Worm (Caenorhabditis elegans): Measurements from ENCODE around the gene F58E6.5.

F58E6.5 gene

DNA sequence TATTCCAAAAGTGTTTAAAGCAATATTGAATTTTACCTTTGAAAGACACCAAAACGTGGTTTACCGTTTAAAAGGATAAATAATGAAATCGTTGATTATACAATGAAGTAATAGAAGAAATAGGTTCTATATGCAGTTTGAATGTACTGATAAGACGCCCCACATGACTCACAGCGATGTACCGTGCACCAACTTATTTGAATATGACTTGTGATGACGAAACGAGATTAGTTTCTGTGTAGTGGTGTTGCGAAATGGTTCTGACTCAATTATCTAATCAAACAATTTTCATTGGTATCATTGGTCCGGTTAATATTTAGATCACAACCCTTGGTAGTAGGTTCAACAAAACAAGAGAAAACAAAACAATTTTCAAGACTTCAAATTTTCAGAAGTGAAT is 43.2 kb downstream of the F58E6.5 start:
- no peak for TF ChIP-seq klf-2 (GFP tag; conservative IDR thresholded peaks at IDR 0.05)
- TF ChIP-seq tab-1 (GFP tag; IDR thresholded peaks at IDR 0.05): no peak
- TF ChIP-seq ztf-29 (GFP tag; IDR thresholded peaks at IDR 0.05): no peak
- no peak for TF ChIP-seq med-1 (GFP tag; optimal IDR thresholded peaks at IDR 0.05; ENCODE audit: insufficient read depth)
- no peak for TF ChIP-seq ztf-23 (GFP tag; IDR thresholded peaks at IDR 0.05)
- no peak for TF ChIP-seq flt-1 (GFP tag; IDR thresholded peaks at IDR 0.05)
- TF ChIP-seq cog-1 (tag; optimal IDR thresholded peaks at IDR 0.05): no peak
- TF ChIP-seq ref-1 (GFP tag; conservative IDR thresholded peaks at IDR 0.05): no peak
- TF ChIP-seq T22C8.4 (GFP tag; IDR thresholded peaks at IDR 0.05): no peak

- no peak for TF ChIP-seq flt-1 (GFP tag; IDR thresholded peaks at IDR 0.05)
- no peak for TF ChIP-seq ztf-23 (GFP tag; IDR thresholded peaks at IDR 0.05)
- TF ChIP-seq klf-2 (GFP tag; conservative IDR thresholded peaks at IDR 0.05): no peak
- no peak for TF ChIP-seq T22C8.4 (GFP tag; IDR thresholded peaks at IDR 0.05)
- no peak for TF ChIP-seq ztf-29 (GFP tag; IDR thresholded peaks at IDR 0.05)
- TF ChIP-seq ref-1 (GFP tag; conservative IDR thresholded peaks at IDR 0.05): no peak
- no peak for TF ChIP-seq med-1 (GFP tag; optimal IDR thresholded peaks at IDR 0.05; ENCODE audit: insufficient read depth)
- TF ChIP-seq cog-1 (tag; optimal IDR thresholded peaks at IDR 0.05): no peak
- TF ChIP-seq tab-1 (GFP tag; IDR thresholded peaks at IDR 0.05): no peak
Measured at ce11 chrV:9709747-9710146, 44.6 kb downstream of the F58E6.5 start, which contains the start of gene tag-120. Gene tag-120, minus strand, starts transcription at chrV:9709814.

- TF ChIP-seq ztf-29 (GFP tag; IDR thresholded peaks at IDR 0.05) (no peak), klf-2 (GFP tag; conservative IDR thresholded peaks at IDR 0.05) (no peak), cog-1 (tag; optimal IDR thresholded peaks at IDR 0.05) (no peak), tab-1 (GFP tag; IDR thresholded peaks at IDR 0.05) (no peak), med-1 (GFP tag; optimal IDR thresholded peaks at IDR 0.05; ENCODE audit: insufficient read depth) (no peak), flt-1 (GFP tag; IDR thresholded peaks at IDR 0.05) (no peak)
Measured at ce11 chrV:9706592-9706991, 47.8 kb downstream of the F58E6.5 start.

DNA sequence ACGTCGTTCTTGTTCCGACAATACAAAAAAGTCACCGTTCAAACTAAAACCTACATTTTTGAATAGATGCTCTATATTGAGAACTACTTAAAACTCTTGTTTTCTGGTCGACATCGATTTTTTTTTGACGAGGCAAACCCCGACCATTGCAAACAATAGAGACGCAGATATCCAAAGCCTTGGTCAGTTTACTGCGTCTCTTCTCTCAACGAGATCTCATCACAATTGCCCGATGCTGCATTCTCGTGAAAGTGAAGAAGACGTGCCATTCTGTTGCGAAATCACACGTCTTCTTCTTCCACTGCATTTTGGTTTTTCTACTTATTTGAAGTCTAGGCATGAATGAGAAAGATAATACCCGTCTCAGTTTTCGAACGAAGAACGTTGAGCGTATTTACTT is 50.0 kb downstream of the F58E6.5 start:
- TF ChIP-seq cog-1 (tag; optimal IDR thresholded peaks at IDR 0.05) (peak; percentile 8), T22C8.4 (GFP tag; IDR thresholded peaks at IDR 0.05) (peak; percentile 41; the same call in 1 of the 2 replicates), flt-1 (GFP tag; IDR thresholded peaks at IDR 0.05) (no peak), ztf-29 (GFP tag; IDR thresholded peaks at IDR 0.05) (no peak), ztf-23 (GFP tag; IDR thresholded peaks at IDR 0.05) (no peak), med-1 (GFP tag; optimal IDR thresholded peaks at IDR 0.05; ENCODE audit: insufficient read depth) (no peak)

- TF ChIP-seq tab-1 (GFP tag; IDR thresholded peaks at IDR 0.05) (no peak), ref-1 (GFP tag; conservative IDR thresholded peaks at IDR 0.05) (no peak), flt-1 (GFP tag; IDR thresholded peaks at IDR 0.05) (no peak), med-1 (GFP tag; optimal IDR thresholded peaks at IDR 0.05; ENCODE audit: insufficient read depth) (no peak), cog-1 (tag; optimal IDR thresholded peaks at IDR 0.05) (no peak), ztf-29 (GFP tag; IDR thresholded peaks at IDR 0.05) (no peak)
Measured at ce11 chrV:9703549-9703948, 50.8 kb downstream of the F58E6.5 start.
